Worm (Caenorhabditis elegans) whole organism, mixed stage, embryonic: ENCODE data around the gene F55G11.6.

ENCODE experiments used
- flh-1 ChIP-seq: fragments of 200-800 bp; sonication (Bioruptor generic); optimal IDR thresholded peaks from 2 replicates; lab custom pipeline; 2018; ENCODE audit warnings: mild to moderate bottlenecking, missing genetic modification characterization, moderate library complexity, missing compliant biosample characterization
- mls-2 ChIP-seq: sonication (generic microtip); optimal IDR thresholded peaks from 2 replicates; lab custom pipeline; 2016; ENCODE audit warnings: mild to moderate bottlenecking, missing genetic modification characterization, moderate library complexity, missing compliant biosample characterization
- nhr-76 ChIP-seq: sonication (generic microtip); optimal IDR thresholded peaks from 2 replicates; lab custom pipeline; 2017; ENCODE audit warnings: missing biosample characterization, missing genetic modification characterization
- snpc-4 ChIP-seq: fragments of 150-350 bp; optimal IDR thresholded peaks from 2 replicates; lab custom pipeline; 2014; ENCODE audit warnings: missing biosample characterization, missing genetic modification characterization

DNA sequence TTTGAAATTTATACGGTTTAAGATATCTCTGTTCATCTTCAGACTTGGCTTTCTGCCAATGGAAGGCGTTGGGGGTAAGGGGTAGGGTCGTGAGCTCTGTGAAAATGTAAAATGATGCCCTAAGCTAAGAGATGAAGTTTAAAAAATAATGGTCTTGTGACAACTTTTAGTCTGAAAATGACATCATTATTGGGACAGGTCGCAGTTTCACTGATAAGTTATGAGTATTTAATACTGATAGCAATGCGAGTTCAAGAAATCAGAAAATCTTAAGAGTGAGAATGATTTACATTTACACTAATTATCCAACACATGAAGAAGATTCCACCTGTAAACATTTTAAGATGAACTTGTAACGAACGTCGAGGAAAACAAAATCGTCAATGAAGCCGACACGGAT, 6.8 kb downstream of the F55G11.6 start:
- TF ChIP-seq mls-2 (tag; lab: Kevin White, UChicago) (no peak), snpc-4 (tag; lab: Kevin White, UChicago) (no peak), nhr-76 (no peak), flh-1 (GFP tag; lab: Kevin White, UChicago) (no peak)
